Fruit fly (Drosophila melanogaster) whole organism, embryonic: ENCODE results near the gene CG1999.

Experiments
- CG10267 ChIP-seq: fragments of 200-800 bp; sonication (Bioruptor generic); optimal IDR thresholded peaks from 2 replicates; lab custom pipeline; 2018; ENCODE audit warnings: missing biosample characterization, mild to moderate bottlenecking, missing genetic modification characterization, moderate library complexity
- CG11093 ChIP-seq: fragments of 200-800 bp; sonication (Bioruptor generic); IDR thresholded peaks from 3 replicates; pipeline ENCODE4 v1.3.6; 2022; ENCODE audit warnings: missing biosample characterization, missing genetic modification characterization
- CG11560 ChIP-seq: fragments of 200-800 bp; sonication (Bioruptor generic); IDR thresholded peaks from 3 replicates; pipeline ENCODE4 v1.3.6; 2022; ENCODE audit warnings: missing biosample characterization, missing genetic modification characterization
- CG11696 ChIP-seq: fragments of 200-800 bp; sonication (Bioruptor generic); IDR thresholded peaks from 2 replicates; pipeline ENCODE4 v1.3.6; 2022; ENCODE audit warnings: missing biosample characterization, missing genetic modification characterization
- CG13287 ChIP-seq: fragments of 200-800 bp; sonication (Bioruptor generic); IDR thresholded peaks from 2 replicates; pipeline ENCODE4 v1.3.6; 2022; ENCODE audit warnings: missing biosample characterization, missing genetic modification characterization; ENCODE audit not compliant: partially characterized antibody
- CG13296 ChIP-seq: fragments of 200-800 bp; sonication (Bioruptor generic); optimal IDR thresholded peaks from 3 replicates; lab custom pipeline; 2018; ENCODE audit warnings: missing biosample characterization, mild to moderate bottlenecking, missing genetic modification characterization
- CG14965 ChIP-seq: fragments of 200-800 bp; sonication (Bioruptor generic); optimal IDR thresholded peaks from 2 replicates; lab custom pipeline; 2016; ENCODE audit warnings: missing biosample characterization, missing genetic modification characterization, borderline replicate concordance
- CG15479 ChIP-seq: fragments of 200-800 bp; sonication (Bioruptor generic); optimal IDR thresholded peaks from 3 replicates; lab custom pipeline; 2019; ENCODE audit warnings: missing biosample characterization, mild to moderate bottlenecking, missing genetic modification characterization, moderate library complexity
- CG15696 ChIP-seq: fragments of 200-800 bp; sonication (Bioruptor generic); optimal IDR thresholded peaks from 2 replicates; lab custom pipeline; 2019; ENCODE audit warnings: missing biosample characterization, mild to moderate bottlenecking, missing genetic modification characterization, moderate library complexity
- CG1647 ChIP-seq: fragments of 200-800 bp; sonication (Bioruptor generic); optimal IDR thresholded peaks from 3 replicates; lab custom pipeline; 2016; ENCODE audit warnings: missing biosample characterization, missing genetic modification characterization
- CG16815 ChIP-seq: fragments of 200-800 bp; sonication (Bioruptor generic); optimal IDR thresholded peaks from 3 replicates; lab custom pipeline; 2017; ENCODE audit warnings: missing biosample characterization, mild to moderate bottlenecking, missing genetic modification characterization
- CG3281 ChIP-seq: fragments of 200-800 bp; sonication (Bioruptor generic); optimal IDR thresholded peaks from 3 replicates; lab custom pipeline; 2017; ENCODE audit warnings: missing biosample characterization, mild to moderate bottlenecking, missing genetic modification characterization
- CG33557 ChIP-seq: fragments of 200-800 bp; sonication (Bioruptor generic); optimal IDR thresholded peaks from 2 replicates; lab custom pipeline; 2019; ENCODE audit warnings: missing biosample characterization, mild to moderate bottlenecking, missing genetic modification characterization, moderate library complexity
- CG34422 ChIP-seq: fragments of 200-800 bp; sonication (Bioruptor generic); IDR thresholded peaks from 3 replicates; pipeline ENCODE4 v1.3.6; 2022; ENCODE audit warnings: missing biosample characterization, missing genetic modification characterization
- CG42726 ChIP-seq: fragments of 200-800 bp; sonication (Bioruptor generic); IDR thresholded peaks from 2 replicates; pipeline ENCODE4 v1.3.6; 2022; ENCODE audit warnings: missing biosample characterization, missing genetic modification characterization; ENCODE audit not compliant: partially characterized antibody
- CG6272 ChIP-seq: fragments of 200-800 bp; sonication (Bioruptor generic); IDR thresholded peaks from 2 replicates; pipeline ENCODE4 v1.3.6; 2022; ENCODE audit warnings: missing biosample characterization, missing genetic modification characterization
- CG8281 ChIP-seq: fragments of 200-800 bp; sonication (Bioruptor generic); optimal IDR thresholded peaks from 2 replicates; lab custom pipeline; 2018; ENCODE audit warnings: missing biosample characterization, mild to moderate bottlenecking, missing genetic modification characterization, moderate library complexity
- CG8359 ChIP-seq: fragments of 200-800 bp; sonication (Bioruptor generic); optimal IDR thresholded peaks from 2 replicates; lab custom pipeline; 2017; ENCODE audit warnings: missing biosample characterization, mild to moderate bottlenecking, missing genetic modification characterization, borderline replicate concordance
- CG8478 ChIP-seq: fragments of >200 bp; optimal IDR thresholded peaks from 2 replicates; lab custom pipeline; 2018
- CG9932 ChIP-seq: fragments of 200-800 bp; sonication (Bioruptor generic); IDR thresholded peaks from 2 replicates; pipeline ENCODE4 v1.3.6; 2022; ENCODE audit warnings: missing biosample characterization, missing genetic modification characterization
- Dek ChIP-seq: fragments of 200-800 bp; sonication (Bioruptor generic); optimal IDR thresholded peaks from 3 replicates; lab custom pipeline; 2019; ENCODE audit warnings: missing biosample characterization, mild to moderate bottlenecking, missing genetic modification characterization, moderate library complexity
- Dip3 ChIP-seq: fragments of 200-800 bp; sonication (Bioruptor generic); optimal IDR thresholded peaks from 3 replicates; lab custom pipeline; 2016; ENCODE audit warnings: missing biosample characterization, missing genetic modification characterization
- Dp ChIP-seq: fragments of 200-800 bp; sonication (Bioruptor generic); optimal IDR thresholded peaks from 2 replicates; lab custom pipeline; 2018; ENCODE audit warnings: missing biosample characterization, mild to moderate bottlenecking, missing genetic modification characterization, moderate library complexity
- Fer1 ChIP-seq: fragments of 200-800 bp; sonication (Bioruptor generic); optimal IDR thresholded peaks from 2 replicates; lab custom pipeline; 2017; ENCODE audit warnings: missing biosample characterization, mild to moderate bottlenecking, missing genetic modification characterization
- HHEX ChIP-seq: fragments of 200-800 bp; sonication (Bioruptor generic); optimal IDR thresholded peaks from 3 replicates; lab custom pipeline; 2017; ENCODE audit warnings: missing biosample characterization, mild to moderate bottlenecking, missing genetic modification characterization, missing genetic modification reagents
- Hey ChIP-seq: fragments of 200-800 bp; sonication (Bioruptor generic); optimal IDR thresholded peaks from 3 replicates; lab custom pipeline; 2018; ENCODE audit warnings: missing biosample characterization, mild to moderate bottlenecking, missing genetic modification characterization
- Neu2 ChIP-seq: fragments of 200-800 bp; sonication (Bioruptor generic); optimal IDR thresholded peaks from 3 replicates; lab custom pipeline; 2016; ENCODE audit warnings: missing biosample characterization, missing genetic modification characterization, borderline replicate concordance
- Six4 ChIP-seq: fragments of 200-800 bp; sonication (Bioruptor generic); optimal IDR thresholded peaks from 2 replicates; lab custom pipeline; 2016; ENCODE audit warnings: missing biosample characterization, missing genetic modification characterization
- Spps ChIP-seq: fragments of 200-800 bp; sonication (Bioruptor generic); optimal IDR thresholded peaks from 2 replicates; lab custom pipeline; 2018; ENCODE audit warnings: missing biosample characterization, mild to moderate bottlenecking, missing genetic modification characterization
- TFAM ChIP-seq: fragments of 200-800 bp; sonication (Bioruptor generic); optimal IDR thresholded peaks from 2 replicates; lab custom pipeline; 2017; ENCODE audit warnings: missing biosample characterization, missing genetic modification characterization, inconsistent platforms
- amos ChIP-seq: fragments of 200-800 bp; sonication (Bioruptor generic); IDR thresholded peaks from 2 replicates; pipeline ENCODE4 v1.3.6; 2022; ENCODE audit warnings: missing biosample characterization, missing genetic modification characterization; ENCODE audit not compliant: partially characterized antibody
- bab2 ChIP-seq: fragments of 200-800 bp; sonication (Bioruptor generic); optimal IDR thresholded peaks from 2 replicates; lab custom pipeline; 2016; ENCODE audit warnings: missing biosample characterization, missing genetic modification characterization
- bbx ChIP-seq: fragments of 200-800 bp; sonication (Bioruptor generic); IDR thresholded peaks from 2 replicates; pipeline ENCODE4 v1.3.6; 2022; ENCODE audit warnings: missing biosample characterization, missing genetic modification characterization; ENCODE audit not compliant: partially characterized antibody
- ci ChIP-seq: fragments of 200-800 bp; sonication (Bioruptor generic); IDR thresholded peaks from 3 replicates; pipeline ENCODE4 v1.3.6; 2022; ENCODE audit warnings: missing biosample characterization, missing genetic modification characterization
- danr ChIP-seq: fragments of 200-800 bp; sonication (Bioruptor generic); IDR thresholded peaks from 2 replicates; pipeline ENCODE4 v1.3.6; 2022; ENCODE audit warnings: missing biosample characterization, missing genetic modification characterization
- dpn ChIP-seq, 2 experiments: fragments of 200-800 bp; sonication (Bioruptor generic); optimal IDR thresholded peaks; 3 replicates each; lab custom pipeline; 2016; ENCODE audit warnings: missing biosample characterization in 2 of 2, missing genetic modification characterization in 2 of 2
- dysf ChIP-seq: fragments of 200-800 bp; sonication (Bioruptor generic); IDR thresholded peaks from 3 replicates; pipeline ENCODE4 v1.3.6; 2022; ENCODE audit warnings: missing biosample characterization, missing genetic modification characterization
- gcm ChIP-seq: fragments of 200-800 bp; sonication (Bioruptor generic); optimal IDR thresholded peaks from 2 replicates; lab custom pipeline; 2019; ENCODE audit warnings: missing biosample characterization, mild to moderate bottlenecking, missing genetic modification characterization, moderate library complexity
- jing ChIP-seq: fragments of 200-800 bp; sonication (Bioruptor generic); optimal IDR thresholded peaks from 2 replicates; lab custom pipeline; 2018; ENCODE audit warnings: missing biosample characterization, mild to moderate bottlenecking, missing genetic modification characterization
- kay ChIP-seq: fragments of 200-800 bp; sonication (Bioruptor generic); optimal IDR thresholded peaks from 2 replicates; lab custom pipeline; 2016; ENCODE audit warnings: missing biosample characterization, missing genetic modification characterization
- lbe ChIP-seq: fragments of 200-800 bp; sonication (Bioruptor generic); optimal IDR thresholded peaks from 2 replicates; lab custom pipeline; 2016; ENCODE audit warnings: missing biosample characterization, mild to moderate bottlenecking, missing genetic modification characterization
- nerfin-1 ChIP-seq: fragments of 200-800 bp; sonication (Bioruptor generic); optimal IDR thresholded peaks from 3 replicates; lab custom pipeline; 2019; ENCODE audit warnings: missing biosample characterization, mild to moderate bottlenecking, missing genetic modification characterization, moderate library complexity
- oc ChIP-seq: fragments of 200-800 bp; sonication (Bioruptor generic); optimal IDR thresholded peaks from 2 replicates; lab custom pipeline; 2018; ENCODE audit warnings: missing biosample characterization, mild to moderate bottlenecking, missing genetic modification characterization, moderate library complexity
- onecut ChIP-seq: fragments of 200-800 bp; sonication (Bioruptor generic); IDR thresholded peaks from 2 replicates; pipeline ENCODE4 v1.3.6; 2022; ENCODE audit warnings: missing biosample characterization, missing genetic modification characterization
- pho ChIP-seq: fragments of 200-800 bp; sonication (Bioruptor generic); optimal IDR thresholded peaks from 2 replicates; lab custom pipeline; 2016; ENCODE audit warnings: missing biosample characterization, missing genetic modification characterization
- repo ChIP-seq: fragments of 200-800 bp; sonication (Bioruptor generic); optimal IDR thresholded peaks from 2 replicates; lab custom pipeline; 2016; ENCODE audit warnings: missing biosample characterization, missing genetic modification characterization
- salm ChIP-seq: fragments of 200-800 bp; sonication (Bioruptor generic); optimal IDR thresholded peaks from 2 replicates; lab custom pipeline; 2018; ENCODE audit warnings: missing biosample characterization, mild to moderate bottlenecking, missing genetic modification characterization
- scrt ChIP-seq: fragments of 200-800 bp; sonication (Bioruptor generic); optimal IDR thresholded peaks from 2 replicates; lab custom pipeline; 2018; ENCODE audit warnings: missing biosample characterization, mild to moderate bottlenecking, missing genetic modification characterization, moderate library complexity
- sens ChIP-seq: fragments of 200-800 bp; sonication (Bioruptor generic); peaks from one replicate; lab custom pipeline; 2016; ENCODE audit warnings: missing biosample characterization, missing genetic modification characterization
- tup ChIP-seq: fragments of 200-800 bp; sonication (Bioruptor generic); optimal IDR thresholded peaks from 2 replicates; lab custom pipeline; 2016; ENCODE audit warnings: missing biosample characterization, mild to moderate bottlenecking, missing genetic modification characterization, moderate library complexity
- vfl ChIP-seq: fragments of 200-800 bp; sonication (Bioruptor generic); optimal IDR thresholded peaks from 2 replicates; lab custom pipeline; 2016; ENCODE audit warnings: missing biosample characterization, missing genetic modification characterization

CG1999 gene

dm6 chrX:7335524-7335991 lies 23.0 kb upstream of the CG1999 start (continued):
- TF ChIP-seq Neu2 (GFP tag; lab: Kevin White, UChicago) (no peak), Dp (no peak), ci (GFP tag; lab: Robert Waterston, UW) (peak; percentile 56; the same call in 2 of the 3 replicates), scrt (GFP tag; lab: Kevin White, UChicago) (no peak), dpn (GFP tag; optimal IDR thresholded peaks at IDR 0.05; lab: Kevin White, UChicago) (no peak), Spps (peak; percentile 52), CG16815 (GFP tag; lab: Kevin White, UChicago) (peak; percentile 7), CG13296 (no peak), vfl (GFP tag; lab: Kevin White, UChicago) (no peak), gcm (GFP tag; lab: Kevin White, UChicago) (peak; percentile 50), CG33557 (GFP tag; lab: Kevin White, UChicago) (peak; percentile 17), CG11093 (GFP tag; lab: Robert Waterston, UW) (no peak), CG9932 (no peak), salm (tag; lab: Kevin White, UChicago) (no peak), CG42726 (GFP tag; lab: Robert Waterston, UW) (no peak), lbe (peak; percentile 56), onecut (GFP tag; lab: Robert Waterston, UW) (peak; percentile 58), CG10267 (tag; lab: Kevin White, UChicago) (peak; percentile 56), Hey (tag; lab: Kevin White, UChicago) (no peak), Fer1 (GFP tag; lab: Kevin White, UChicago) (no peak), CG11696 (GFP tag; lab: Robert Waterston, UW) (no peak), nerfin-1 (tag; lab: Kevin White, UChicago) (peak; percentile 27), CG1647 (no peak), amos (GFP tag; lab: Robert Waterston, UW) (no peak), Dip3 (GFP tag; lab: Kevin White, UChicago) (no peak), danr (GFP tag; lab: Robert Waterston, UW) (no peak), bbx (GFP tag; lab: Robert Waterston, UW) (no peak), CG14965 (GFP tag; lab: Kevin White, UChicago) (no peak), CG15479 (GFP tag; lab: Kevin White, UChicago) (no peak), jing (no peak), CG34422 (GFP tag; lab: Robert Waterston, UW) (no peak), kay (no peak), CG11560 (tag; lab: Robert Waterston, UW) (no peak), CG8478 (no peak), Six4 (GFP tag; lab: Kevin White, UChicago) (no peak), dysf (GFP tag; lab: Robert Waterston, UW) (0 out of 3 replicates have a peak, but pooled peaks have one; percentile 20), Dek (tag; lab: Kevin White, UChicago) (no peak), CG13287 (GFP tag; lab: Robert Waterston, UW) (no peak), CG3281 (no peak), bab2 (GFP tag; lab: Kevin White, UChicago) (no peak), CG15696 (peak; percentile 10), oc (peak; percentile 68), TFAM (GFP tag; lab: Kevin White, UChicago) (no peak), CG6272 (no peak), pho (GFP tag; lab: Kevin White, UChicago) (no peak), tup (no peak), CG8281 (peak; percentile 12), sens (GFP tag; lab: Kevin White, UChicago) (peak; percentile 94), HHEX (no peak), CG8359 (GFP tag; lab: Kevin White, UChicago) (peak; percentile 65), repo (GFP tag; lab: Kevin White, UChicago) (no peak)
